Fruit fly (Drosophila melanogaster) whole organism, wandering third instar larva: ENCODE measurements around the gene how.

Experiments
- Abd-B ChIP-seq: fragments of >200 bp; optimal IDR thresholded peaks from 2 replicates; lab custom pipeline; 2017; ENCODE audit warnings: missing biosample characterization, missing genetic modification characterization
- CG9705 ChIP-seq: fragments of 200-800 bp; sonication (Bioruptor generic); optimal IDR thresholded peaks from 2 replicates; lab custom pipeline; 2018; ENCODE audit warnings: missing biosample characterization, mild to moderate bottlenecking, missing genetic modification characterization
- Dif ChIP-seq: fragments of 200-275, 200-300 bp; sonication (Bioruptor generic); optimal IDR thresholded peaks from 2 replicates; lab custom pipeline; 2018; ENCODE audit warnings: missing biosample characterization, missing genetic modification characterization; ENCODE audit not compliant: partially characterized antibody
- GATAd ChIP-seq: sonication (Bioruptor generic); optimal IDR thresholded peaks from 2 replicates; lab custom pipeline; 2016; ENCODE audit warnings: missing biosample characterization, missing genetic modification characterization
- Myc ChIP-seq: fragments of >200 bp; optimal IDR thresholded peaks from 2 replicates; lab custom pipeline; 2017
- dsf ChIP-seq: sonication (Bioruptor generic); optimal IDR thresholded peaks from 2 replicates; lab custom pipeline; 2016; ENCODE audit warnings: missing biosample characterization, missing genetic modification characterization, borderline replicate concordance
- foxo ChIP-seq, 2 experiments: fragments of 200-800 bp; sonication (Bioruptor generic); optimal IDR thresholded peaks; 2 replicates in 1 of 2; 3 replicates in 1 of 2; lab custom pipeline; 2016 to 2017; ENCODE audit warnings: missing biosample characterization in 2 of 2, missing genetic modification characterization in 2 of 2
- fru ChIP-seq: fragments of 200-800 bp; sonication (Bioruptor generic); optimal IDR thresholded peaks from 3 replicates; lab custom pipeline; 2016; ENCODE audit warnings: missing biosample characterization, mild to moderate bottlenecking, missing genetic modification characterization
- lola ChIP-seq: fragments of >200 bp; optimal IDR thresholded peaks from 2 replicates; lab custom pipeline; 2017; ENCODE audit warnings: missing biosample characterization, missing genetic modification characterization
- pan ChIP-seq: fragments of >200 bp; optimal IDR thresholded peaks from 2 replicates; lab custom pipeline; 2017
- psq ChIP-seq: fragments of 200-800 bp; sonication (Bioruptor generic); optimal IDR thresholded peaks from 3 replicates; lab custom pipeline; 2017; ENCODE audit warnings: missing biosample characterization, mild to moderate bottlenecking, missing genetic modification characterization, moderate library complexity
- sage ChIP-seq: fragments of 200-800 bp; sonication (Bioruptor generic); optimal IDR thresholded peaks from 2 replicates; lab custom pipeline; 2016; ENCODE audit warnings: missing biosample characterization, mild to moderate bottlenecking, missing genetic modification characterization
- sv ChIP-seq: fragments of 200-800 bp; sonication (Bioruptor generic); optimal IDR thresholded peaks from 3 replicates; lab custom pipeline; 2016; ENCODE audit warnings: missing biosample characterization, missing genetic modification characterization
- usp ChIP-seq: fragments of >200 bp; optimal IDR thresholded peaks from 2 replicates; lab custom pipeline; 2017; ENCODE audit warnings: missing biosample characterization, missing genetic modification characterization

- TF ChIP-seq fru (no peak), lola (GFP tag; lab: Kevin White, UChicago) (no peak), usp (GFP tag; lab: Kevin White, UChicago) (no peak), sv (GFP tag; lab: Kevin White, UChicago) (no peak), CG9705 (GFP tag; lab: Kevin White, UChicago) (no peak), Dif (peak; percentile 74), foxo (GFP tag; optimal IDR thresholded peaks at IDR 0.05; lab: Kevin White, UChicago) (no peak), Abd-B (GFP tag; lab: Kevin White, UChicago) (no peak), psq (GFP tag; lab: Kevin White, UChicago) (peak; percentile 82), dsf (GFP tag; lab: Kevin White, UChicago) (no peak), Myc (lab: Kevin White, UChicago) (no peak), sage (GFP tag; lab: Kevin White, UChicago) (peak; percentile 52), pan (lab: Kevin White, UChicago) (no peak), GATAd (GFP tag; lab: Kevin White, UChicago) (no peak)
Observed at dm6 chr3R:22042283-22042875, 388 bp downstream of the how start.
